Worm (Caenorhabditis elegans): ENCODE measurements around the gene cyp-13A4.

The cyp-13A4 gene

DNA sequence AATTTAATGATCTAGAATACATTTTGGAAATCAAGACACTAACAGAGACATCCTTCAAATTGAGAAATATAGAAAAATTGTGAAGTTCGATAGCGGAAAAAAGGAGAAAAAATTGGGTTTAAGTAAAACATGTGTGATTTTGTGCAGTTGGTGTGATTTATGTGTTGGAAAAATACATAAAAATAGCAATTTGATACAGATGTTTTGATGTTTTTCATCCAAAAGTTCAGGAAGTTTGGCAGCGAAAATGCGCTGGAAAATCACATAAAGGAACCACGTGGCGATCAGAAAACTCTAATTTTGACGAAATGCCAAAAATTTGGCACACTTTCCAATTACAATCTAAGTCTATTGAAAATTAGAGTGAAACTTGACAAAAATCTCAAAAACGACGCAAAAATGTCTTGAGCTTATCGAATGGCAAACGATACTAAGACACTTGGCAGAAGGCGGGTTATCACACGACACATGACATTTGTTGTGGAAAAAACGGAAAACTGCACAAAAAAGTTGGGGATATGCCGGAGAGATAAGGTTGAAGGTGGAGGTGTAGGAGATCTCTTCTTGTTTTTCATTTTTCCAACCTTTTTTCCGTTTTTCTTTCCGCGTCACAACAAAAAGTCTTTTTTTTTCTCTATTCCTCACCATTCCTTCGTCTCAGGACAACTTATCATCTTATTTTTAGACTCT is 23.5 kb downstream of the cyp-13A4 start, which contains the start of gene ZK1321.4:
Gene ZK1321.4 (minus strand): TSS at position 51 of the 690 bp plus-strand sequence.
- TF ChIP-seq sma-9 (GFP tag; optimal IDR thresholded peaks at IDR 0.05), result peak; percentile 1
- TF ChIP-seq sma-9 (tag; optimal IDR thresholded peaks at IDR 0.05), result no peak
- no peak for TF ChIP-seq egl-27 (tag; optimal IDR thresholded peaks at IDR 0.05)
- TF ChIP-seq nhr-129 (tag; optimal IDR thresholded peaks at IDR 0.05), result peak; percentile 31

ce11 chrII:9769797-9770520 is 27.6 kb downstream of the cyp-13A4 start, which contains the start of gene aqp-10:
Gene aqp-10, minus strand, starts transcription at chrII:9769847.
- peak; percentile 71 for TF ChIP-seq sma-9 (GFP tag; optimal IDR thresholded peaks at IDR 0.05)
- no peak for TF ChIP-seq sma-9 (tag; optimal IDR thresholded peaks at IDR 0.05)
- no peak for TF ChIP-seq ZK546.5 (tag; optimal IDR thresholded peaks at IDR 0.05)
- TF ChIP-seq lsy-2 (tag; optimal IDR thresholded peaks at IDR 0.05), result peak; percentile 45 to 76
- no peak for TF ChIP-seq nhr-77 (tag; optimal IDR thresholded peaks at IDR 0.05)
- no peak for TF ChIP-seq nhr-237 (tag; optimal IDR thresholded peaks at IDR 0.05)
- peak; percentile 63 for TF ChIP-seq gmeb-1 (tag; optimal IDR thresholded peaks at IDR 0.05)
- TF ChIP-seq unc-39 (tag; optimal IDR thresholded peaks at IDR 0.05), result no peak
- peak; percentile 75 for TF ChIP-seq fos-1 (tag; optimal IDR thresholded peaks at IDR 0.05)
- peak; percentile 50 for TF ChIP-seq sma-3 (GFP tag; optimal IDR thresholded peaks at IDR 0.05)
- no peak for TF ChIP-seq nhr-21 (tag; optimal IDR thresholded peaks at IDR 0.05)
- TF ChIP-seq elt-3 (tag; optimal IDR thresholded peaks at IDR 0.05), result no peak
- TF ChIP-seq F13H6.1 (tag; optimal IDR thresholded peaks at IDR 0.05), result peak; percentile 63
- no peak for TF ChIP-seq zag-1 (tag; optimal IDR thresholded peaks at IDR 0.05)
- TF ChIP-seq nhr-25 (tag; optimal IDR thresholded peaks at IDR 0.05), result peak; percentile 23
- TF ChIP-seq nhr-10 (tag; optimal IDR thresholded peaks at IDR 0.05), result no peak
- TF ChIP-seq nhr-129 (tag; optimal IDR thresholded peaks at IDR 0.05), result peak; percentile 29
- no peak for TF ChIP-seq nhr-23 (tag; optimal IDR thresholded peaks at IDR 0.05)
- TF ChIP-seq sem-4 (tag; optimal IDR thresholded peaks at IDR 0.05), result peak; percentile 1
- TF ChIP-seq C34F6.9 (tag; optimal IDR thresholded peaks at IDR 0.05), result peak; percentile 53
- peak; percentile 81 for TF ChIP-seq crh-2 (tag; optimal IDR thresholded peaks at IDR 0.05)

ce11 chrII:9764696-9765095 is 32.8 kb downstream of the cyp-13A4 start:
- TF ChIP-seq aly-2 (tag; optimal IDR thresholded peaks at IDR 0.05) (no peak), zag-1 (tag; optimal IDR thresholded peaks at IDR 0.05) (no peak), skn-1 (tag; optimal IDR thresholded peaks at IDR 0.05) (no peak), mbf-1 (tag; optimal IDR thresholded peaks at IDR 0.05) (no peak), ZK546.5 (tag; optimal IDR thresholded peaks at IDR 0.05) (no peak), nhr-25 (tag; optimal IDR thresholded peaks at IDR 0.05) (no peak), egl-27 (tag; optimal IDR thresholded peaks at IDR 0.05) (no peak), C34F6.9 (tag; optimal IDR thresholded peaks at IDR 0.05) (no peak), peb-1 (tag; optimal IDR thresholded peaks at IDR 0.05) (no peak), sma-3 (GFP tag; optimal IDR thresholded peaks at IDR 0.05) (no peak), lin-11 (tag; optimal IDR thresholded peaks at IDR 0.05) (no peak), mdl-1 (tag; optimal IDR thresholded peaks at IDR 0.05) (no peak), nhr-6 (tag; optimal IDR thresholded peaks at IDR 0.05) (no peak), snpc-4 (tag; optimal IDR thresholded peaks at IDR 0.05) (no peak), ama-1 (optimal IDR thresholded peaks at IDR 0.05) (no peak), lin-39 (tag; optimal IDR thresholded peaks at IDR 0.05) (no peak)

DNA sequence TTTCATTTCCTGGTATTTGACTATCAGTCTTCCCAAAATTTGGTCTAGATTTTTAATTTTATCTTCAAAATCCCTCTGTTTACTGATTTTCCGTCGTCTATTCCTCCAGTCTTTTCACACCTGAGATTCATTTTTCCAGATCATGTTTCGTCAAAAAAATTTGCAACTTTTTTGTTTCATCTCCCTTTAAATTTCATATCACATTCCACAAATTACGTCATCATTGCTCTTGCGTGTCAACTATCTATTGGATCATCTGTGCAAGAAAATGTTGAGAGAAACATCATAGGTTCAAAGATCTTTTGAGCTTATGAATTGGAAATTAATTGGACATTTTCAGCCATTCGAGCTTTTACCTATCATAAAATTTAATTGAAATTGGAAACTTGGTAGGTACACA is 38.2 kb downstream of the cyp-13A4 start:
- TF ChIP-seq snpc-4 (tag; optimal IDR thresholded peaks at IDR 0.05), result no peak
- TF ChIP-seq nhr-25 (tag; optimal IDR thresholded peaks at IDR 0.05), result no peak
- no peak for TF ChIP-seq nhr-23 (tag; optimal IDR thresholded peaks at IDR 0.05)
- no peak for TF ChIP-seq nhr-129 (tag; optimal IDR thresholded peaks at IDR 0.05)
- peak; percentile 9 for TF ChIP-seq sma-9 (GFP tag; optimal IDR thresholded peaks at IDR 0.05)
- no peak for TF ChIP-seq sma-9 (tag; optimal IDR thresholded peaks at IDR 0.05)
- TF ChIP-seq lin-39 (tag; optimal IDR thresholded peaks at IDR 0.05), result no peak

DNA sequence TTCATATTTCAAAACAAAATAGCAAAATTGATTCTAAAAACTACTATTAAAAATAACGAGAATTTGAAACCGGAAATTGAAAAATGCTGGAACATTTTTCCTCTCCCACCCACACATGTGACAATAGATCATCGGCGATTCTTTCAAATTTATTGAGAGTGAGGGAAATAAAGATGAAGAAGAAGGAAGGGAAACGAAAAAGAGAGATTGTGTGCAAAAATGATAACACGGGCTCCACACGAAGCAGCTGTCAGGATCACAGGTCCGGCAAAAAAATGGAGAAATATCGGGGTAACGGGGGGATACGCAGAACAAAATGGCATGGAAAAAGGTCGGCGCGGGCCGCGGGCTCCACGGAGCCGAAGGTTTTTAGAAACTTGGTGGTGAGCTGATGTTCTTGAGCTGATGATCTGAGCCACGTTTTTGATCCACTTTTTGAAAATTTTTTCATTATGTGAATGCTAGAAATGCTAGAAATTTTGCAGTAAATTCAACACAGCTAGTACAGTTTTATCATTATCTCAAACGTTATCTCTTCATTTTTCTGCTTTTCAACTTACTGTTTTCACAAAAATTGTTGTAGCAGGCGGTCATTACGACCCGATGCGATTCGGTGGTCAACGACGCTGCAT is 39.8 kb downstream of the cyp-13A4 start, which contains the start of gene shk-1:
Gene shk-1 (plus strand): TSS at position 582 of the 632 bp plus-strand sequence.
- TF ChIP-seq aly-2 (tag; optimal IDR thresholded peaks at IDR 0.05), result no peak
- TF ChIP-seq nhr-25 (tag; optimal IDR thresholded peaks at IDR 0.05), result no peak
- peak; percentile 57 for TF ChIP-seq F13H6.1 (tag; optimal IDR thresholded peaks at IDR 0.05)
- TF ChIP-seq nhr-21 (tag; optimal IDR thresholded peaks at IDR 0.05), result no peak
- TF ChIP-seq ceh-16 (tag; optimal IDR thresholded peaks at IDR 0.05), result no peak
- TF ChIP-seq C34F6.9 (tag; optimal IDR thresholded peaks at IDR 0.05), result peak; percentile 40
- TF ChIP-seq elt-3 (tag; optimal IDR thresholded peaks at IDR 0.05), result no peak
- no peak for TF ChIP-seq ztf-4 (tag; optimal IDR thresholded peaks at IDR 0.05)
- no peak for TF ChIP-seq nhr-10 (tag; optimal IDR thresholded peaks at IDR 0.05)
- TF ChIP-seq mbf-1 (tag; optimal IDR thresholded peaks at IDR 0.05), result no peak
- no peak for TF ChIP-seq unc-62 (GFP tag; optimal IDR thresholded peaks at IDR 0.05)
- TF ChIP-seq snpc-4 (tag; optimal IDR thresholded peaks at IDR 0.05), result no peak
- peak in 1 of 2 experiments; percentile 39 for TF ChIP-seq lsy-2 (tag; optimal IDR thresholded peaks at IDR 0.05)
- peak; percentile 70 for TF ChIP-seq sma-9 (GFP tag; optimal IDR thresholded peaks at IDR 0.05)
- no peak for TF ChIP-seq sma-9 (tag; optimal IDR thresholded peaks at IDR 0.05)
- TF ChIP-seq ztf-11 (tag; optimal IDR thresholded peaks at IDR 0.05), result no peak
- TF ChIP-seq skn-1 (tag; optimal IDR thresholded peaks at IDR 0.05), result no peak
- TF ChIP-seq R02D3.7 (tag; optimal IDR thresholded peaks at IDR 0.05), result no peak
- TF ChIP-seq ceh-82 (tag; optimal IDR thresholded peaks at IDR 0.05), result no peak
- no peak for TF ChIP-seq zag-1 (tag; optimal IDR thresholded peaks at IDR 0.05)
- TF ChIP-seq alr-1 (tag; optimal IDR thresholded peaks at IDR 0.05), result no peak
- no peak for TF ChIP-seq dmd-4 (tag; optimal IDR thresholded peaks at IDR 0.05)
- no peak for TF ChIP-seq sem-4 (tag; optimal IDR thresholded peaks at IDR 0.05)
- TF ChIP-seq nhr-237 (tag; optimal IDR thresholded peaks at IDR 0.05), result no peak

All from whole organism, L2 larva.